Worm (Caenorhabditis elegans): ENCODE measurements around the gene del-7.

Gene del-7

ce11 chrIV:7743539-7743938, 16.7 kb upstream of the del-7 start, which contains the start of gene npr-35:
Gene npr-35 (plus strand): TSS chrIV:7743839.
- TF ChIP-seq unc-62 (GFP tag; optimal IDR thresholded peaks at IDR 0.05 in 1 of 2) (peak in 1 of 2 experiments; percentile 80), unc-62 (tag; optimal IDR thresholded peaks at IDR 0.05) (no peak), arid-1 (GFP tag; conservative IDR thresholded peaks at IDR 0.05) (no peak)

ce11 chrIV:7747838-7748237, 12.4 kb upstream of the del-7 start, which contains the start of gene klo-1:
Gene klo-1 (minus strand): TSS chrIV:7748225.
- TF ChIP-seq zfp-2 (tag; optimal IDR thresholded peaks at IDR 0.05) (no peak), pqm-1 (tag; optimal IDR thresholded peaks at IDR 0.05) (peak; percentile 96), lin-29 (GFP tag; IDR thresholded peaks at IDR 0.05) (no peak), nhr-11 (tag; optimal IDR thresholded peaks at IDR 0.05) (no peak), unc-62 (GFP tag; optimal IDR thresholded peaks at IDR 0.05 in 1 of 2) (peak in 1 of 2 experiments; percentile 26), unc-62 (tag; optimal IDR thresholded peaks at IDR 0.05) (no peak), ceh-28 (tag; optimal IDR thresholded peaks at IDR 0.05) (no peak), spr-3 (GFP tag; optimal IDR thresholded peaks at IDR 0.05) (no peak), lsy-2 (tag; optimal IDR thresholded peaks at IDR 0.05) (no peak), dmd-6 (GFP tag; IDR thresholded peaks at IDR 0.05) (peak; percentile 7; the same call in 1 of the 2 replicates), daf-16 (GFP tag; optimal IDR thresholded peaks at IDR 0.05) (no peak), daf-16 (tag; optimal IDR thresholded peaks at IDR 0.05) (peak; percentile 93), nhr-28 (tag; optimal IDR thresholded peaks at IDR 0.05) (peak; percentile 80), ceh-20 (GFP tag; IDR thresholded peaks at IDR 0.05) (no peak)

DNA sequence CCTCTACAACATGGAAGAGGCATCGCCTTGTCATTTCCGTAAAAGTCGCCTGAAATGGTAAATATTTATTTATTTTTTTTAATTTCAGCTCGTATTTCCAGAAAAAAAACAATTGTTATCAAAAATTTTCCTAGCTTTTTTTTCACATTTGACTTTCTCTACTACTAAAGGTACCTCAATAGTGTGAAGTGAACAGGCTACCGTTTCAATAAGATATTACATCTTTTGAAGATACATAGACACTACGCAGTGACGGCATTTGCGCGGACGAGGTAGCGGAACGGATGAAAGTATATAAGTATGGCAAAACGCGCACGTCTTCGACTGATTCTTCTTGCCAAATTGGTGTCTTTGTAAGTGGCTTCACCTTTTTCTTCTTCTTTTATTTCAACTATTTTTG, 7.1 kb upstream of the del-7 start, which contains the start of gene col-14:
TSS of gene col-14 (plus strand) at position 301 of the 400 bp plus-strand sequence.
- TF ChIP-seq nhr-10 (tag; optimal IDR thresholded peaks at IDR 0.05) (no peak), ama-1 (optimal IDR thresholded peaks at IDR 0.05) (no peak), daf-8 (GFP tag; IDR thresholded peaks at IDR 0.05) (no peak), zfp-2 (tag; optimal IDR thresholded peaks at IDR 0.05) (no peak), Y105C5A.15 (GFP tag; IDR thresholded peaks at IDR 0.05) (no peak)

ce11 chrIV:7754114-7754513, 6.1 kb upstream of the del-7 start:
- no peak for TF ChIP-seq nhr-111 (GFP tag; optimal IDR thresholded peaks at IDR 0.05)
- TF ChIP-seq nhr-41 (GFP tag; IDR thresholded peaks at IDR 0.05): no peak
- TF ChIP-seq ceh-32 (tag; optimal IDR thresholded peaks at IDR 0.05; ENCODE audit: poor library complexity): no peak
- TF ChIP-seq madf-5 (GFP tag; IDR thresholded peaks at IDR 0.05): 0 out of 4 replicates have a peak, but pooled peaks of 1 of the 2 experiments have one; percentile 45
- TF ChIP-seq mep-1 (tag; optimal IDR thresholded peaks at IDR 0.05): no peak
- peak; percentile 28 for TF ChIP-seq spr-3 (GFP tag; optimal IDR thresholded peaks at IDR 0.05)
- TF ChIP-seq F10B5.3 (tag; optimal IDR thresholded peaks at IDR 0.05): no peak
- no peak for TF ChIP-seq F37D6.2 (tag; optimal IDR thresholded peaks at IDR 0.05)
- TF ChIP-seq ceh-44 (GFP tag; IDR thresholded peaks at IDR 0.05): no peak
- no peak for TF ChIP-seq ztf-11 (tag; optimal IDR thresholded peaks at IDR 0.05)
- TF ChIP-seq vab-7 (GFP tag; IDR thresholded peaks at IDR 0.05): no peak
- TF ChIP-seq aha-1 (tag): peak; percentile 21
- TF ChIP-seq nhr-48 (tag; optimal IDR thresholded peaks at IDR 0.05): no peak
- no peak for TF ChIP-seq zag-1 (tag; optimal IDR thresholded peaks at IDR 0.05)
- TF ChIP-seq skn-1 (tag; optimal IDR thresholded peaks at IDR 0.05): no peak
- TF ChIP-seq egl-43 (GFP tag; IDR thresholded peaks at IDR 0.05): peak; percentile 76
- TF ChIP-seq nhr-28 (tag; optimal IDR thresholded peaks at IDR 0.05): no peak
- TF ChIP-seq zfp-2 (tag; optimal IDR thresholded peaks at IDR 0.05): no peak
- TF ChIP-seq set-16 (GFP tag; IDR thresholded peaks at IDR 0.05): peak; percentile 94
- TF ChIP-seq spr-1 (tag; optimal IDR thresholded peaks at IDR 0.05): no peak
- no peak for TF ChIP-seq lin-39 (tag; optimal IDR thresholded peaks at IDR 0.05)
- no peak for TF ChIP-seq Y75B8A.6 (GFP tag; IDR thresholded peaks at IDR 0.05)
- TF ChIP-seq hif-1 (tag; optimal IDR thresholded peaks at IDR 0.05): no peak
- no peak for TF ChIP-seq ceh-62 (tag; optimal IDR thresholded peaks at IDR 0.05)
- TF ChIP-seq T26A8.4 (GFP tag; IDR thresholded peaks at IDR 0.05): 0 out of 2 replicates have a peak, but pooled peaks have one; percentile 47
- no peak for TF ChIP-seq ceh-20 (GFP tag; IDR thresholded peaks at IDR 0.05)

All from whole organism, L4 larva.